Fruit fly (Drosophila melanogaster) whole organism, embryonic: ENCODE results near the gene Roc1b.

Experiments
- B-H2 ChIP-seq: fragments of 200-800 bp; sonication (Bioruptor generic); optimal IDR thresholded peaks from 2 replicates; lab custom pipeline; 2018; ENCODE audit warnings: missing biosample characterization, mild to moderate bottlenecking, missing genetic modification characterization
- CG11560 ChIP-seq: fragments of 200-800 bp; sonication (Bioruptor generic); IDR thresholded peaks from 3 replicates; pipeline ENCODE4 v1.3.6; 2022; ENCODE audit warnings: missing biosample characterization, missing genetic modification characterization
- CG11696 ChIP-seq: fragments of 200-800 bp; sonication (Bioruptor generic); IDR thresholded peaks from 2 replicates; pipeline ENCODE4 v1.3.6; 2022; ENCODE audit warnings: missing biosample characterization, missing genetic modification characterization
- CG12659 ChIP-seq: fragments of 200-800 bp; sonication (Bioruptor generic); optimal IDR thresholded peaks from 3 replicates; lab custom pipeline; 2017; ENCODE audit warnings: mild to moderate bottlenecking, missing biosample characterization, missing genetic modification reagents, missing genetic modification characterization
- CG14710 ChIP-seq: fragments of 200-800 bp; sonication (Bioruptor generic); optimal IDR thresholded peaks from 3 replicates; lab custom pipeline; 2019; ENCODE audit warnings: missing biosample characterization, mild to moderate bottlenecking, missing genetic modification characterization, moderate library complexity
- CG15269 ChIP-seq: fragments of 200-800 bp; sonication (Bioruptor generic); optimal IDR thresholded peaks from 2 replicates; lab custom pipeline; 2018; ENCODE audit warnings: missing biosample characterization, mild to moderate bottlenecking, missing genetic modification characterization, moderate library complexity
- CG17568 ChIP-seq: fragments of 200-800 bp; sonication (Bioruptor generic); optimal IDR thresholded peaks from 2 replicates; lab custom pipeline; 2018; ENCODE audit warnings: missing biosample characterization, mild to moderate bottlenecking, missing genetic modification characterization, moderate library complexity
- CG17829 ChIP-seq: fragments of 200-800 bp; optimal IDR thresholded peaks from 2 replicates; lab custom pipeline; 2019; ENCODE audit warnings: missing biosample characterization, mild to moderate bottlenecking, missing genetic modification characterization, moderate library complexity
- CG18262 ChIP-seq: fragments of 200-800 bp; optimal IDR thresholded peaks from 3 replicates; lab custom pipeline; 2019; ENCODE audit warnings: missing biosample characterization, mild to moderate bottlenecking, missing genetic modification characterization, moderate library complexity
- CG18599 ChIP-seq: fragments of 200-800 bp; sonication (Bioruptor generic); optimal IDR thresholded peaks from 3 replicates; lab custom pipeline; 2017; ENCODE audit warnings: missing biosample characterization, missing genetic modification characterization, mild to moderate bottlenecking, moderate library complexity, missing genetic modification reagents
- CG30403 ChIP-seq: fragments of 200-800 bp; sonication (Bioruptor generic); optimal IDR thresholded peaks from 3 replicates; lab custom pipeline; 2016; ENCODE audit warnings: missing biosample characterization, missing genetic modification characterization
- CG3726 ChIP-seq: fragments of 200-800 bp; sonication (Bioruptor generic); IDR thresholded peaks from 3 replicates; pipeline ENCODE4, ENCODE4 v1.3.6; 2022; ENCODE audit warnings: missing biosample characterization, missing genetic modification characterization
- CG3847 ChIP-seq: fragments of 200-800 bp; sonication (Bioruptor generic); IDR thresholded peaks from 2 replicates; pipeline ENCODE4 v1.3.6; 2022; ENCODE audit warnings: missing biosample characterization, missing genetic modification characterization
- CG42726 ChIP-seq: fragments of 200-800 bp; sonication (Bioruptor generic); IDR thresholded peaks from 2 replicates; pipeline ENCODE4 v1.3.6; 2022; ENCODE audit warnings: missing biosample characterization, missing genetic modification characterization; ENCODE audit not compliant: partially characterized antibody
- CG4328 ChIP-seq: fragments of 200-800 bp; sonication (Bioruptor generic); optimal IDR thresholded peaks from 3 replicates; lab custom pipeline; 2017; ENCODE audit warnings: missing biosample characterization, missing genetic modification reagents, missing genetic modification characterization
- CG6254 ChIP-seq: fragments of 200-800 bp; sonication (Bioruptor generic); optimal IDR thresholded peaks from 3 replicates; lab custom pipeline; 2017; ENCODE audit warnings: mild to moderate bottlenecking, missing biosample characterization, missing genetic modification reagents, missing genetic modification characterization
- CG7963 ChIP-seq: fragments of 200-800 bp; sonication (Bioruptor generic); IDR thresholded peaks from 3 replicates; pipeline ENCODE4 v1.3.6; 2022; ENCODE audit warnings: missing biosample characterization, missing genetic modification characterization; ENCODE audit not compliant: partially characterized antibody
- Camta ChIP-seq: fragments of 200-800 bp; sonication (Bioruptor generic); optimal IDR thresholded peaks from 2 replicates; lab custom pipeline; 2016; ENCODE audit warnings: missing biosample characterization, missing genetic modification characterization
- Hr3 ChIP-seq: fragments of 200-800 bp; sonication (Bioruptor generic); optimal IDR thresholded peaks from 3 replicates; lab custom pipeline; 2016; ENCODE audit warnings: missing biosample characterization, missing genetic modification characterization
- Hr51 ChIP-seq, 2 experiments: fragments of 200-800 bp; sonication (Bioruptor generic); optimal IDR thresholded peaks; 2 replicates in 1 of 2; 3 replicates in 1 of 2; lab custom pipeline; 2016 to 2018; ENCODE audit warnings: missing biosample characterization in 2 of 2, missing genetic modification characterization in 2 of 2, mild to moderate bottlenecking in 1 of 2, moderate library complexity in 1 of 2
- Lhr ChIP-seq: fragments of 200-800 bp; sonication (Bioruptor generic); optimal IDR thresholded peaks from 3 replicates; lab custom pipeline; 2017; ENCODE audit warnings: mild to moderate bottlenecking, missing biosample characterization, missing genetic modification reagents, missing genetic modification characterization
- MESR4 ChIP-seq: fragments of 200-800 bp; sonication (Bioruptor generic); optimal IDR thresholded peaks from 2 replicates; lab custom pipeline; 2018; ENCODE audit warnings: missing biosample characterization, mild to moderate bottlenecking, missing genetic modification characterization, moderate library complexity
- MTF-1 ChIP-seq: fragments of 200-800 bp; sonication (Bioruptor generic); optimal IDR thresholded peaks from 2 replicates; lab custom pipeline; 2018; ENCODE audit warnings: missing biosample characterization, mild to moderate bottlenecking, missing genetic modification characterization, borderline replicate concordance
- Side ChIP-seq: fragments of 200-800 bp; sonication (Bioruptor generic); optimal IDR thresholded peaks from 2 replicates; lab custom pipeline; 2016; ENCODE audit warnings: missing biosample characterization, missing genetic modification characterization
- abd-A ChIP-seq: fragments of 200-800 bp; sonication (Bioruptor generic); optimal IDR thresholded peaks from 3 replicates; lab custom pipeline; 2019; ENCODE audit warnings: missing biosample characterization, mild to moderate bottlenecking, missing genetic modification characterization, moderate library complexity
- ash1 ChIP-seq: fragments of 200-800 bp; sonication (Bioruptor generic); optimal IDR thresholded peaks from 2 replicates; lab custom pipeline; 2018; ENCODE audit warnings: missing biosample characterization, mild to moderate bottlenecking, missing genetic modification characterization
- bowl ChIP-seq: fragments of 200-800 bp; sonication (Bioruptor generic); IDR thresholded peaks from 2 replicates; pipeline ENCODE4 v1.3.6; 2022; ENCODE audit warnings: missing biosample characterization, missing genetic modification characterization
- btn ChIP-seq: fragments of 200-800 bp; sonication (Bioruptor generic); optimal IDR thresholded peaks from 2 replicates; lab custom pipeline; 2016; ENCODE audit warnings: missing biosample characterization, missing genetic modification characterization
- cg ChIP-seq: fragments of 200-800 bp; sonication (Bioruptor generic); optimal IDR thresholded peaks from 3 replicates; lab custom pipeline; 2019; ENCODE audit warnings: missing biosample characterization, mild to moderate bottlenecking, missing genetic modification characterization, moderate library complexity
- chinmo ChIP-seq: fragments of 200-800 bp; sonication (Bioruptor generic); IDR thresholded peaks from 4 replicates; pipeline ENCODE4 v1.3.6; 2022; ENCODE audit warnings: missing biosample characterization, missing genetic modification characterization; ENCODE audit not compliant: partially characterized antibody
- chn ChIP-seq: fragments of 200-800 bp; sonication (Bioruptor generic); optimal IDR thresholded peaks from 2 replicates; lab custom pipeline; 2016; ENCODE audit warnings: missing biosample characterization, missing genetic modification characterization
- crp ChIP-seq, 2 experiments: fragments of 200-800 bp; sonication (Bioruptor generic); optimal IDR thresholded peaks; 2 replicates in 1 of 2; 3 replicates in 1 of 2; lab custom pipeline; 2017; ENCODE audit warnings: missing biosample characterization in 2 of 2, missing genetic modification characterization in 2 of 2, mild to moderate bottlenecking in 1 of 2, moderate library complexity in 1 of 2
- dan ChIP-seq: fragments of 200-800 bp; sonication (Bioruptor generic); IDR thresholded peaks from 2 replicates; pipeline ENCODE4 v1.3.6; 2022; ENCODE audit warnings: missing biosample characterization, missing genetic modification characterization
- ems ChIP-seq: fragments of 200-800 bp; sonication (Bioruptor generic); optimal IDR thresholded peaks from 3 replicates; lab custom pipeline; 2016; ENCODE audit warnings: missing biosample characterization, missing genetic modification characterization
- fd96Cb ChIP-seq: fragments of 200-800 bp; sonication (Bioruptor generic); optimal IDR thresholded peaks from 2 replicates; lab custom pipeline; 2018; ENCODE audit warnings: missing biosample characterization, mild to moderate bottlenecking, missing genetic modification characterization, moderate library complexity
- her ChIP-seq: fragments of 200-800 bp; sonication (Bioruptor generic); optimal IDR thresholded peaks from 2 replicates; lab custom pipeline; 2016; ENCODE audit warnings: missing biosample characterization, missing genetic modification characterization
- kay ChIP-seq: fragments of 200-800 bp; sonication (Bioruptor generic); optimal IDR thresholded peaks from 2 replicates; lab custom pipeline; 2016; ENCODE audit warnings: missing biosample characterization, missing genetic modification characterization
- lola ChIP-seq, 3 experiments: fragments of >200 bp in 2 of 3; fragments of 200-800 bp in 1 of 3; sonication (Bioruptor generic) in 1 of 3; optimal IDR thresholded peaks; 2 replicates each; lab custom pipeline; 2017 to 2019; ENCODE audit warnings: missing biosample characterization in 3 of 3, missing genetic modification characterization in 3 of 3, mild to moderate bottlenecking in 1 of 3, moderate library complexity in 1 of 3
- mam ChIP-seq: fragments of 200-800 bp; sonication (Bioruptor generic); optimal IDR thresholded peaks from 3 replicates; lab custom pipeline; 2016; ENCODE audit warnings: missing biosample characterization, missing genetic modification characterization
- nerfin-1 ChIP-seq: fragments of 200-800 bp; sonication (Bioruptor generic); optimal IDR thresholded peaks from 3 replicates; lab custom pipeline; 2019; ENCODE audit warnings: missing biosample characterization, mild to moderate bottlenecking, missing genetic modification characterization, moderate library complexity
- otp ChIP-seq: fragments of 200-800 bp; sonication (Bioruptor generic); IDR thresholded peaks from 3 replicates; pipeline ENCODE4, ENCODE4 v1.3.6; 2022; ENCODE audit warnings: missing biosample characterization, missing genetic modification characterization
- peb ChIP-seq: fragments of 200-800 bp; sonication (Bioruptor generic); IDR thresholded peaks from 2 replicates; pipeline ENCODE4 v1.3.6; 2022; ENCODE audit warnings: missing biosample characterization, missing genetic modification characterization
- psq ChIP-seq: fragments of 200-800 bp; sonication (Bioruptor generic); optimal IDR thresholded peaks from 2 replicates; lab custom pipeline; 2017; ENCODE audit warnings: missing biosample characterization, missing genetic modification characterization
- sc ChIP-seq, 3 experiments: fragments of >200 bp in 2 of 3; fragments of 200-800 bp in 1 of 3; sonication (Bioruptor generic) in 1 of 3; optimal IDR thresholded peaks; 2 replicates in 2 of 3; 3 replicates in 1 of 3; lab custom pipeline; 2017; ENCODE audit warnings: mild to moderate bottlenecking in 1 of 3, missing biosample characterization in 1 of 3, missing genetic modification characterization in 1 of 3, missing genetic modification reagents in 1 of 3
- sim ChIP-seq: fragments of 200-800 bp; sonication (Bioruptor generic); IDR thresholded peaks from 2 replicates; pipeline ENCODE4 v1.3.6; 2022; ENCODE audit warnings: missing biosample characterization, missing genetic modification characterization
- sima ChIP-seq: fragments of 200-800 bp; sonication (Bioruptor generic); optimal IDR thresholded peaks from 2 replicates; lab custom pipeline; 2016; ENCODE audit warnings: missing biosample characterization, missing genetic modification characterization
- sna ChIP-seq: fragments of 200-800 bp; sonication (Bioruptor generic); IDR thresholded peaks from 2 replicates; pipeline ENCODE4 v1.3.6; 2022; ENCODE audit warnings: missing biosample characterization, missing genetic modification characterization; ENCODE audit not compliant: partially characterized antibody
- unpg ChIP-seq: fragments of 200-800 bp; sonication (Bioruptor generic); optimal IDR thresholded peaks from 3 replicates; lab custom pipeline; 2018; ENCODE audit warnings: missing biosample characterization, mild to moderate bottlenecking, missing genetic modification characterization, moderate library complexity
- wor ChIP-seq: fragments of 200-800 bp; sonication (Bioruptor generic); IDR thresholded peaks from 2 replicates; pipeline ENCODE4 v1.3.6; 2022; ENCODE audit warnings: missing biosample characterization, missing genetic modification characterization
- zfh1 ChIP-seq: fragments of 200-800 bp; sonication (Bioruptor generic); IDR thresholded peaks from 3 replicates; pipeline ENCODE4 v1.3.6; 2022; ENCODE audit warnings: missing biosample characterization, missing genetic modification characterization

The Roc1b gene

dm6 chr3L:378072-378423 is 20.3 kb downstream of the Roc1b start (continued):
- TF ChIP-seq sna (GFP tag; lab: Robert Waterston, UW) (0 out of 2 replicates have a peak, but pooled peaks have one; percentile 29), MTF-1 (GFP tag; lab: Kevin White, UChicago) (no peak), CG17829 (tag; lab: Kevin White, UChicago) (no peak), crp (GFP tag; optimal IDR thresholded peaks at IDR 0.05; lab: Kevin White, UChicago) (no peak), bowl (GFP tag; lab: Robert Waterston, UW) (no peak), her (no peak), CG15269 (tag; lab: Kevin White, UChicago) (no peak), CG11696 (no peak), btn (GFP tag; lab: Kevin White, UChicago) (no peak), Hr51 (GFP tag; optimal IDR thresholded peaks at IDR 0.05; lab: Kevin White, UChicago) (no peak), B-H2 (no peak), peb (GFP tag; lab: Robert Waterston, UW) (no peak), CG4328 (GFP tag; lab: Kevin White, UChicago) (no peak), ash1 (GFP tag; lab: Kevin White, UChicago) (no peak), abd-A (tag; lab: Kevin White, UChicago) (peak; percentile 98), Side (GFP tag; lab: Kevin White, UChicago) (no peak), psq (GFP tag; lab: Kevin White, UChicago) (no peak), cg (GFP tag; lab: Kevin White, UChicago) (peak; percentile 98), CG14710 (tag; lab: Kevin White, UChicago) (no peak), kay (no peak), CG3726 (GFP tag; lab: Robert Waterston, UW) (no peak), CG12659 (no peak), mam (no peak), CG7963 (no peak), CG18599 (GFP tag; lab: Kevin White, UChicago) (no peak), sima (GFP tag; lab: Kevin White, UChicago) (no peak), Hr3 (GFP tag; lab: Kevin White, UChicago) (no peak), CG42726 (0 out of 2 replicates have a peak, but pooled peaks have one; percentile 46), ems (GFP tag; lab: Kevin White, UChicago) (no peak), Camta (GFP tag; lab: Kevin White, UChicago) (no peak), dan (no peak), nerfin-1 (tag; lab: Kevin White, UChicago) (peak; percentile 55), sc (optimal IDR thresholded peaks at IDR 0.05; lab: Kevin White, UChicago) (no peak), sc (GFP tag; optimal IDR thresholded peaks at IDR 0.05; lab: Kevin White, UChicago) (no peak), wor (GFP tag; lab: Robert Waterston, UW) (no peak), CG18262 (no peak), CG30403 (no peak), unpg (GFP tag; lab: Kevin White, UChicago) (no peak), chn (GFP tag; lab: Kevin White, UChicago) (no peak), zfh1 (no peak), CG17568 (GFP tag; lab: Kevin White, UChicago) (no peak), CG6254 (no peak), Lhr (GFP tag; lab: Kevin White, UChicago) (no peak), MESR4 (GFP tag; lab: Kevin White, UChicago) (no peak), CG11560 (tag; lab: Robert Waterston, UW) (no peak), chinmo (GFP tag; lab: Robert Waterston, UW) (no peak; the same call in 2 of the 4 replicates), otp (GFP tag; lab: Robert Waterston, UW) (peak; percentile 33; the same call in 1 of the 3 replicates), sim (GFP tag; lab: Robert Waterston, UW) (no peak), fd96Cb (tag; lab: Kevin White, UChicago) (no peak), CG3847 (GFP tag; lab: Robert Waterston, UW) (no peak), lola (GFP tag; optimal IDR thresholded peaks at IDR 0.05; lab: Kevin White, UChicago) (no peak)
